Fruit fly (Drosophila melanogaster) whole organism, embryonic: ENCODE measurements around the gene CG3335.

Source experiments
- CG10543 ChIP-seq: fragments of 200-800 bp; sonication (Bioruptor generic); optimal IDR thresholded peaks from 3 replicates; lab custom pipeline; 2017; ENCODE audit warnings: missing biosample characterization, mild to moderate bottlenecking, missing genetic modification characterization, moderate library complexity
- CG10979 ChIP-seq: fragments of 200-800 bp; sonication (Bioruptor generic); optimal IDR thresholded peaks from 2 replicates; lab custom pipeline; 2018; ENCODE audit warnings: missing biosample characterization, mild to moderate bottlenecking, missing genetic modification characterization, moderate library complexity
- CG11504 ChIP-seq: fragments of 200-800 bp; sonication (Bioruptor generic); optimal IDR thresholded peaks from 3 replicates; lab custom pipeline; 2019; ENCODE audit warnings: missing biosample characterization, mild to moderate bottlenecking, missing genetic modification characterization, moderate library complexity
- CG11560 ChIP-seq: fragments of 200-800 bp; sonication (Bioruptor generic); IDR thresholded peaks from 3 replicates; pipeline ENCODE4 v1.3.6; 2022; ENCODE audit warnings: missing biosample characterization, missing genetic modification characterization
- CG12769 ChIP-seq: fragments of 200-800 bp; sonication (Bioruptor generic); optimal IDR thresholded peaks from 2 replicates; lab custom pipeline; 2019; ENCODE audit warnings: missing biosample characterization, mild to moderate bottlenecking, missing genetic modification characterization, moderate library complexity
- CG13287 ChIP-seq: fragments of 200-800 bp; sonication (Bioruptor generic); IDR thresholded peaks from 2 replicates; pipeline ENCODE4 v1.3.6; 2022; ENCODE audit warnings: missing biosample characterization, missing genetic modification characterization; ENCODE audit not compliant: partially characterized antibody
- CG13296 ChIP-seq: fragments of 200-800 bp; sonication (Bioruptor generic); optimal IDR thresholded peaks from 3 replicates; lab custom pipeline; 2018; ENCODE audit warnings: missing biosample characterization, mild to moderate bottlenecking, missing genetic modification characterization
- CG15073 ChIP-seq: fragments of 200-800 bp; sonication (Bioruptor generic); optimal IDR thresholded peaks from 2 replicates; lab custom pipeline; 2016; ENCODE audit warnings: missing biosample characterization, missing genetic modification characterization
- CG15269 ChIP-seq: fragments of 200-800 bp; sonication (Bioruptor generic); optimal IDR thresholded peaks from 2 replicates; lab custom pipeline; 2018; ENCODE audit warnings: missing biosample characterization, mild to moderate bottlenecking, missing genetic modification characterization, moderate library complexity
- CG17802 ChIP-seq: fragments of 200-800 bp; sonication (Bioruptor generic); optimal IDR thresholded peaks from 2 replicates; lab custom pipeline; 2018; ENCODE audit warnings: missing biosample characterization, mild to moderate bottlenecking, missing genetic modification characterization, moderate library complexity
- CG18619 ChIP-seq: fragments of 200-800 bp; sonication (Bioruptor generic); optimal IDR thresholded peaks from 3 replicates; lab custom pipeline; 2017; ENCODE audit warnings: missing biosample characterization, mild to moderate bottlenecking, missing genetic modification characterization
- CG31224 ChIP-seq: fragments of 200-800 bp; sonication (Bioruptor generic); IDR thresholded peaks from 2 replicates; pipeline ENCODE4 v1.3.6; 2022; ENCODE audit warnings: missing biosample characterization, missing genetic modification characterization
- CG31388 ChIP-seq: fragments of 200-800 bp; sonication (Bioruptor generic); optimal IDR thresholded peaks from 2 replicates; lab custom pipeline; 2016; ENCODE audit warnings: missing biosample characterization, missing genetic modification characterization
- CG6791 ChIP-seq: fragments of 200-800 bp; sonication (Bioruptor generic); IDR thresholded peaks from 3 replicates; pipeline ENCODE4 v1.3.6; 2022; ENCODE audit warnings: missing biosample characterization, missing genetic modification characterization; ENCODE audit not compliant: partially characterized antibody
- CG6854 ChIP-seq: fragments of 200-800 bp; sonication (Bioruptor generic); optimal IDR thresholded peaks from 3 replicates; lab custom pipeline; 2017; ENCODE audit warnings: missing biosample characterization, mild to moderate bottlenecking, missing genetic modification characterization
- CG9932 ChIP-seq: fragments of 200-800 bp; sonication (Bioruptor generic); IDR thresholded peaks from 2 replicates; pipeline ENCODE4 v1.3.6; 2022; ENCODE audit warnings: missing biosample characterization, missing genetic modification characterization
- Dek ChIP-seq: fragments of 200-800 bp; sonication (Bioruptor generic); optimal IDR thresholded peaks from 3 replicates; lab custom pipeline; 2019; ENCODE audit warnings: missing biosample characterization, mild to moderate bottlenecking, missing genetic modification characterization, moderate library complexity
- Dip3 ChIP-seq: fragments of 200-800 bp; sonication (Bioruptor generic); optimal IDR thresholded peaks from 3 replicates; lab custom pipeline; 2016; ENCODE audit warnings: missing biosample characterization, missing genetic modification characterization
- Eip74EF ChIP-seq, 2 experiments: fragments of 200-800 bp in 1 of 2; fragments of >200 bp in 1 of 2; sonication (Bioruptor generic) in 1 of 2; optimal IDR thresholded peaks; 2 replicates each; lab custom pipeline; 2017 to 2019; ENCODE audit warnings: missing biosample characterization in 2 of 2, missing genetic modification characterization in 2 of 2, mild to moderate bottlenecking in 1 of 2, moderate library complexity in 1 of 2
- H2.0 ChIP-seq: fragments of 200-800 bp; sonication (Bioruptor generic); IDR thresholded peaks from 2 replicates; pipeline ENCODE4 v1.3.6; 2022; ENCODE audit warnings: missing biosample characterization, missing genetic modification characterization
- Hr39 ChIP-seq: fragments of >200 bp; optimal IDR thresholded peaks from 2 replicates; lab custom pipeline; 2017
- MTF-1 ChIP-seq: fragments of 200-800 bp; sonication (Bioruptor generic); optimal IDR thresholded peaks from 2 replicates; lab custom pipeline; 2018; ENCODE audit warnings: missing biosample characterization, mild to moderate bottlenecking, missing genetic modification characterization, borderline replicate concordance
- NC2β ChIP-seq: fragments of 200-800 bp; sonication (Bioruptor generic); optimal IDR thresholded peaks from 2 replicates; lab custom pipeline; 2016; ENCODE audit warnings: missing biosample characterization, missing genetic modification characterization
- PHDP ChIP-seq: fragments of 200-800 bp; sonication (Bioruptor generic); optimal IDR thresholded peaks from 3 replicates; lab custom pipeline; 2018; ENCODE audit warnings: missing biosample characterization, mild to moderate bottlenecking, missing genetic modification characterization, moderate library complexity
- Ptx1 ChIP-seq: fragments of 200-800 bp; sonication (Bioruptor generic); IDR thresholded peaks from 2 replicates; pipeline ENCODE4 v1.3.6; 2022; ENCODE audit warnings: missing biosample characterization, missing genetic modification characterization
- Sox100B ChIP-seq: fragments of 200-800 bp; sonication (Bioruptor generic); optimal IDR thresholded peaks from 3 replicates; lab custom pipeline; 2018; ENCODE audit warnings: missing biosample characterization, mild to moderate bottlenecking, missing genetic modification characterization
- Sry-δ ChIP-seq: fragments of 200-800 bp; sonication (Bioruptor generic); optimal IDR thresholded peaks from 2 replicates; lab custom pipeline; 2016; ENCODE audit warnings: missing biosample characterization, missing genetic modification characterization
- abd-A ChIP-seq: fragments of 200-800 bp; sonication (Bioruptor generic); optimal IDR thresholded peaks from 3 replicates; lab custom pipeline; 2019; ENCODE audit warnings: missing biosample characterization, mild to moderate bottlenecking, missing genetic modification characterization, moderate library complexity
- az2 ChIP-seq: fragments of 200-800 bp; sonication (Bioruptor generic); optimal IDR thresholded peaks from 3 replicates; lab custom pipeline; 2016; ENCODE audit warnings: missing biosample characterization, missing genetic modification characterization
- bowl ChIP-seq: fragments of 200-800 bp; sonication (Bioruptor generic); IDR thresholded peaks from 2 replicates; pipeline ENCODE4 v1.3.6; 2022; ENCODE audit warnings: missing biosample characterization, missing genetic modification characterization
- cg ChIP-seq: fragments of 200-800 bp; sonication (Bioruptor generic); optimal IDR thresholded peaks from 3 replicates; lab custom pipeline; 2019; ENCODE audit warnings: missing biosample characterization, mild to moderate bottlenecking, missing genetic modification characterization, moderate library complexity
- chif ChIP-seq, 2 experiments: fragments of 200-800 bp; sonication (Bioruptor generic); optimal IDR thresholded peaks; 3 replicates each; lab custom pipeline; 2016; ENCODE audit warnings: missing biosample characterization in 2 of 2, missing genetic modification characterization in 2 of 2
- disco-r ChIP-seq: fragments of 200-800 bp; sonication (Bioruptor generic); optimal IDR thresholded peaks from 2 replicates; lab custom pipeline; 2016; ENCODE audit warnings: missing biosample characterization, missing genetic modification characterization
- dysf ChIP-seq: fragments of 200-800 bp; sonication (Bioruptor generic); IDR thresholded peaks from 3 replicates; pipeline ENCODE4 v1.3.6; 2022; ENCODE audit warnings: missing biosample characterization, missing genetic modification characterization
- exex ChIP-seq: fragments of 200-800 bp; sonication (Bioruptor generic); optimal IDR thresholded peaks from 4 replicates; lab custom pipeline; 2018; ENCODE audit warnings: missing biosample characterization, mild to moderate bottlenecking, missing genetic modification characterization, moderate library complexity
- fru ChIP-seq: fragments of >200 bp; optimal IDR thresholded peaks from 2 replicates; lab custom pipeline; 2017
- gce ChIP-seq: fragments of 200-800 bp; sonication (Bioruptor generic); IDR thresholded peaks from 3 replicates; pipeline ENCODE4 v1.3.6; 2022; ENCODE audit warnings: missing biosample characterization, missing genetic modification characterization
- gcm2 ChIP-seq: fragments of 200-800 bp; sonication (Bioruptor generic); optimal IDR thresholded peaks from 2 replicates; lab custom pipeline; 2016; ENCODE audit warnings: missing biosample characterization, missing genetic modification characterization
- gsb-n ChIP-seq: fragments of 200-800 bp; sonication (Bioruptor generic); optimal IDR thresholded peaks from 3 replicates; lab custom pipeline; 2018; ENCODE audit warnings: missing biosample characterization, mild to moderate bottlenecking, missing genetic modification characterization
- hbn ChIP-seq: fragments of 200-800 bp; sonication (Bioruptor generic); IDR thresholded peaks from 2 replicates; pipeline ENCODE4 v1.3.6; 2022; ENCODE audit warnings: missing biosample characterization, missing genetic modification characterization; ENCODE audit not compliant: partially characterized antibody
- jumu ChIP-seq: fragments of 200-800 bp; sonication (Bioruptor generic); optimal IDR thresholded peaks from 3 replicates; lab custom pipeline; 2016; ENCODE audit warnings: missing biosample characterization, missing genetic modification characterization
- klu ChIP-seq: fragments of 200-800 bp; sonication (Bioruptor generic); IDR thresholded peaks from 2 replicates; pipeline ENCODE4 v1.3.6; 2022; ENCODE audit warnings: missing biosample characterization, missing genetic modification characterization
- knrl ChIP-seq: fragments of 200-800 bp; sonication (Bioruptor generic); IDR thresholded peaks from 3 replicates; pipeline ENCODE4 v1.3.6; 2022; ENCODE audit warnings: missing biosample characterization, missing genetic modification characterization; ENCODE audit not compliant: partially characterized antibody
- lbe ChIP-seq: fragments of 200-800 bp; sonication (Bioruptor generic); optimal IDR thresholded peaks from 2 replicates; lab custom pipeline; 2016; ENCODE audit warnings: missing biosample characterization, mild to moderate bottlenecking, missing genetic modification characterization
- lov ChIP-seq, 2 experiments: fragments of 200-800 bp in 1 of 2; fragments of >200 bp in 1 of 2; sonication (Bioruptor generic) in 1 of 2; IDR thresholded peaks in 1 of 2; optimal IDR thresholded peaks in 1 of 2; 2 replicates in 1 of 2; 3 replicates in 1 of 2; pipeline versions ENCODE4 v1.3.6 to Lab custom; 2017 to 2022; ENCODE audit warnings: missing biosample characterization in 1 of 2, missing genetic modification characterization in 1 of 2
- mam ChIP-seq: fragments of 200-800 bp; sonication (Bioruptor generic); optimal IDR thresholded peaks from 3 replicates; lab custom pipeline; 2016; ENCODE audit warnings: missing biosample characterization, missing genetic modification characterization
- pho ChIP-seq: fragments of 200-800 bp; sonication (Bioruptor generic); optimal IDR thresholded peaks from 2 replicates; lab custom pipeline; 2016; ENCODE audit warnings: missing biosample characterization, missing genetic modification characterization
- salm ChIP-seq: fragments of 200-800 bp; sonication (Bioruptor generic); optimal IDR thresholded peaks from 2 replicates; lab custom pipeline; 2018; ENCODE audit warnings: missing biosample characterization, mild to moderate bottlenecking, missing genetic modification characterization
- tna ChIP-seq: fragments of 200-800 bp; sonication (Bioruptor generic); IDR thresholded peaks from 2 replicates; pipeline ENCODE4 v1.3.6; 2022; ENCODE audit warnings: missing biosample characterization, missing genetic modification characterization; ENCODE audit not compliant: partially characterized antibody
- zen2 ChIP-seq: fragments of 200-800 bp; sonication (Bioruptor generic); IDR thresholded peaks from 3 replicates; pipeline ENCODE4 v1.3.6; 2022; ENCODE audit warnings: missing biosample characterization, missing genetic modification characterization; ENCODE audit not compliant: partially characterized antibody
- zfh1 ChIP-seq: fragments of 200-800 bp; sonication (Bioruptor generic); IDR thresholded peaks from 3 replicates; pipeline ENCODE4 v1.3.6; 2022; ENCODE audit warnings: missing biosample characterization, missing genetic modification characterization

CG3335 gene

dm6 chr3L:9675528-9675963 lies 51.5 kb downstream of the CG3335 start (continued):
- peak; percentile 47 for TF ChIP-seq CG15269 (tag; lab: Kevin White, UChicago)
- TF ChIP-seq zfh1 (GFP tag; lab: Robert Waterston, UW), result no peak
- TF ChIP-seq CG11560, result no peak
- no peak for TF ChIP-seq tna
- TF ChIP-seq Sry-δ, result no peak
- peak; percentile 66 for TF ChIP-seq CG10543 (GFP tag; lab: Kevin White, UChicago)
- TF ChIP-seq CG13287 (GFP tag; lab: Robert Waterston, UW), result peak; percentile 72
- TF ChIP-seq jumu (GFP tag; lab: Kevin White, UChicago), result no peak
- no peak for TF ChIP-seq bowl (GFP tag; lab: Robert Waterston, UW)
- TF ChIP-seq fru, result no peak
- no peak for TF ChIP-seq mam (GFP tag; lab: Kevin White, UChicago)
- TF ChIP-seq hbn, result peak; percentile 51
- TF ChIP-seq CG6854, result no peak
- TF ChIP-seq CG31224, result no peak
- no peak for TF ChIP-seq gcm2 (GFP tag; lab: Kevin White, UChicago)
- TF ChIP-seq CG9932 (GFP tag; lab: Robert Waterston, UW), result no peak
- TF ChIP-seq Dip3 (GFP tag; lab: Kevin White, UChicago), result no peak
- peak; percentile 88 for TF ChIP-seq exex
- TF ChIP-seq cg (GFP tag; lab: Kevin White, UChicago), result no peak
- TF ChIP-seq zen2, result peak; percentile 67; the same call in 2 of the 3 replicates
- peak; percentile 15 for TF ChIP-seq MTF-1 (GFP tag; lab: Kevin White, UChicago)
- TF ChIP-seq CG18619, result no peak
- no peak for TF ChIP-seq CG17802 (tag; lab: Kevin White, UChicago)
- no peak for TF ChIP-seq CG6791 (GFP tag; lab: Robert Waterston, UW)
- peak in 1 of 2 experiments; percentile 44 for TF ChIP-seq Eip74EF (GFP tag; optimal IDR thresholded peaks at IDR 0.05; lab: Kevin White, UChicago)
- no peak for TF ChIP-seq CG11504 (tag; lab: Kevin White, UChicago)
- TF ChIP-seq gce (GFP tag; lab: Robert Waterston, UW), result no peak
- TF ChIP-seq dysf (GFP tag; lab: Robert Waterston, UW), result no peak
- peak; percentile 10 for TF ChIP-seq PHDP (tag; lab: Kevin White, UChicago)
- peak; percentile 76 for TF ChIP-seq lbe (GFP tag; lab: Kevin White, UChicago)
- TF ChIP-seq klu, result no peak
- no peak for TF ChIP-seq Sox100B (GFP tag; lab: Kevin White, UChicago)
- TF ChIP-seq CG15073 (GFP tag; lab: Kevin White, UChicago), result no peak
- TF ChIP-seq CG12769, result no peak
- no peak for TF ChIP-seq CG31388 (GFP tag; lab: Kevin White, UChicago)
- no peak for TF ChIP-seq CG10979 (tag; lab: Kevin White, UChicago)
- TF ChIP-seq disco-r, result no peak
- TF ChIP-seq CG13296, result peak; percentile 46
- TF ChIP-seq pho (GFP tag; lab: Kevin White, UChicago), result no peak
- no peak for TF ChIP-seq lov (optimal IDR thresholded peaks at IDR 0.05; lab: Kevin White, UChicago)
- no peak for TF ChIP-seq lov (GFP tag; IDR thresholded peaks at IDR 0.05; lab: Robert Waterston, UW)
- TF ChIP-seq gsb-n, result no peak
- peak; percentile 22 for TF ChIP-seq salm (tag; lab: Kevin White, UChicago)
- TF ChIP-seq knrl (GFP tag; lab: Robert Waterston, UW), result no peak
- TF ChIP-seq Dek (tag; lab: Kevin White, UChicago), result no peak
- peak; percentile 92 for TF ChIP-seq abd-A (tag; lab: Kevin White, UChicago)
- no peak for TF ChIP-seq Hr39
- TF ChIP-seq H2.0 (GFP tag; lab: Robert Waterston, UW), result no peak
- TF ChIP-seq az2 (GFP tag; lab: Kevin White, UChicago), result no peak
- TF ChIP-seq Ptx1 (GFP tag; lab: Robert Waterston, UW), result no peak
- no peak for TF ChIP-seq chif (GFP tag; optimal IDR thresholded peaks at IDR 0.05; lab: Kevin White, UChicago)
- no peak for TF ChIP-seq NC2β (GFP tag; lab: Kevin White, UChicago)
